Fruit fly (Drosophila melanogaster) whole organism, embryonic: ENCODE results near the gene Arpc4.

Experiments used
- Abd-B ChIP-seq: fragments of 200-800 bp; sonication (Bioruptor generic); optimal IDR thresholded peaks from 2 replicates; lab custom pipeline; 2018; ENCODE audit warnings: missing biosample characterization, mild to moderate bottlenecking, missing genetic modification characterization, moderate library complexity
- Ada2b ChIP-seq: fragments of 200-800 bp; sonication (Bioruptor generic); IDR thresholded peaks from 2 replicates; pipeline ENCODE4 v1.3.6; 2022; ENCODE audit warnings: missing biosample characterization, missing genetic modification characterization
- C15 ChIP-seq: fragments of 200-800 bp; sonication (Bioruptor generic); IDR thresholded peaks from 3 replicates; pipeline ENCODE4 v1.3.6; 2022; ENCODE audit warnings: missing biosample characterization, missing genetic modification characterization
- CG10321 ChIP-seq: fragments of 200-800 bp; sonication (Bioruptor generic); IDR thresholded peaks from 2 replicates; pipeline ENCODE4 v1.3.6; 2022; ENCODE audit warnings: missing biosample characterization, missing genetic modification characterization
- CG11398 ChIP-seq: fragments of 200-800 bp; sonication (Bioruptor generic); optimal IDR thresholded peaks from 2 replicates; lab custom pipeline; 2016; ENCODE audit warnings: missing biosample characterization, missing genetic modification characterization
- CG12744 ChIP-seq: fragments of 200-800 bp; sonication (Bioruptor generic); optimal IDR thresholded peaks from 2 replicates; lab custom pipeline; 2016; ENCODE audit warnings: missing biosample characterization, missing genetic modification characterization
- CG14860 ChIP-seq: fragments of 200-800 bp; sonication (Bioruptor generic); IDR thresholded peaks from 3 replicates; pipeline ENCODE4 v1.3.6; 2022; ENCODE audit warnings: missing biosample characterization, missing genetic modification characterization; ENCODE audit not compliant: partially characterized antibody
- CG1529 ChIP-seq: fragments of 200-800 bp; sonication (Bioruptor generic); optimal IDR thresholded peaks from 3 replicates; lab custom pipeline; 2018; ENCODE audit warnings: missing biosample characterization, missing genetic modification characterization
- CG1602 ChIP-seq: fragments of 200-800 bp; sonication (Bioruptor generic); optimal IDR thresholded peaks from 3 replicates; lab custom pipeline; 2016; ENCODE audit warnings: missing biosample characterization, missing genetic modification characterization
- CG17829 ChIP-seq: fragments of 200-800 bp; optimal IDR thresholded peaks from 2 replicates; lab custom pipeline; 2019; ENCODE audit warnings: missing biosample characterization, mild to moderate bottlenecking, missing genetic modification characterization, moderate library complexity
- CG18011 ChIP-seq: fragments of 200-800 bp; sonication (Bioruptor generic); optimal IDR thresholded peaks from 2 replicates; lab custom pipeline; 2017; ENCODE audit warnings: missing biosample characterization, missing genetic modification characterization, mild to moderate bottlenecking, moderate library complexity, missing genotype
- CG18599 ChIP-seq: fragments of 200-800 bp; sonication (Bioruptor generic); optimal IDR thresholded peaks from 3 replicates; lab custom pipeline; 2017; ENCODE audit warnings: missing biosample characterization, missing genetic modification characterization, mild to moderate bottlenecking, moderate library complexity, missing genetic modification reagents
- CG3281 ChIP-seq: fragments of 200-800 bp; sonication (Bioruptor generic); optimal IDR thresholded peaks from 3 replicates; lab custom pipeline; 2017; ENCODE audit warnings: missing biosample characterization, mild to moderate bottlenecking, missing genetic modification characterization
- CG3407 ChIP-seq: fragments of 200-800 bp; sonication (Bioruptor generic); optimal IDR thresholded peaks from 2 replicates; lab custom pipeline; 2018; ENCODE audit warnings: missing biosample characterization, mild to moderate bottlenecking, missing genetic modification characterization
- CG43689 ChIP-seq: fragments of 200-800 bp; sonication (Bioruptor generic); IDR thresholded peaks from 2 replicates; pipeline ENCODE4 v1.3.6; 2022; ENCODE audit warnings: missing biosample characterization, missing genetic modification characterization
- CG7357 ChIP-seq: fragments of 200-800 bp; sonication (Bioruptor generic); IDR thresholded peaks from 3 replicates; pipeline ENCODE4 v1.3.6; 2022; ENCODE audit warnings: missing biosample characterization, missing genetic modification characterization
- CG8281 ChIP-seq: fragments of 200-800 bp; sonication (Bioruptor generic); optimal IDR thresholded peaks from 2 replicates; lab custom pipeline; 2018; ENCODE audit warnings: missing biosample characterization, mild to moderate bottlenecking, missing genetic modification characterization, moderate library complexity
- Dbx ChIP-seq: fragments of 200-800 bp; sonication (Bioruptor generic); IDR thresholded peaks from 3 replicates; pipeline ENCODE4 v1.3.6; 2022; ENCODE audit warnings: missing biosample characterization, missing genetic modification characterization
- Dp ChIP-seq: fragments of 200-800 bp; sonication (Bioruptor generic); optimal IDR thresholded peaks from 2 replicates; lab custom pipeline; 2018; ENCODE audit warnings: missing biosample characterization, mild to moderate bottlenecking, missing genetic modification characterization, moderate library complexity
- Hey ChIP-seq: fragments of 200-800 bp; sonication (Bioruptor generic); optimal IDR thresholded peaks from 3 replicates; lab custom pipeline; 2018; ENCODE audit warnings: missing biosample characterization, mild to moderate bottlenecking, missing genetic modification characterization
- Hmx ChIP-seq: fragments of 200-800 bp; sonication (Bioruptor generic); optimal IDR thresholded peaks from 2 replicates; lab custom pipeline; 2016; ENCODE audit warnings: missing biosample characterization, missing genetic modification characterization
- Hr51 ChIP-seq, 2 experiments: fragments of 200-800 bp; sonication (Bioruptor generic); optimal IDR thresholded peaks; 2 replicates in 1 of 2; 3 replicates in 1 of 2; lab custom pipeline; 2016 to 2018; ENCODE audit warnings: missing biosample characterization in 2 of 2, missing genetic modification characterization in 2 of 2, mild to moderate bottlenecking in 1 of 2, moderate library complexity in 1 of 2
- MBD-R2 ChIP-seq: fragments of 200-800 bp; sonication (Bioruptor generic); IDR thresholded peaks from 2 replicates; pipeline ENCODE4 v1.3.6; 2022; ENCODE audit warnings: missing biosample characterization, missing genetic modification characterization
- Max ChIP-seq: fragments of 200-800 bp; sonication (Bioruptor generic); optimal IDR thresholded peaks from 2 replicates; lab custom pipeline; 2016; ENCODE audit warnings: missing biosample characterization, mild to moderate bottlenecking, missing genetic modification characterization
- Myb ChIP-seq: fragments of 200-800 bp; sonication (Bioruptor generic); optimal IDR thresholded peaks from 2 replicates; lab custom pipeline; 2016; ENCODE audit warnings: missing biosample characterization, missing genetic modification characterization
- Side ChIP-seq: fragments of 200-800 bp; sonication (Bioruptor generic); optimal IDR thresholded peaks from 2 replicates; lab custom pipeline; 2016; ENCODE audit warnings: missing biosample characterization, missing genetic modification characterization
- Sin3A ChIP-seq: fragments of >200 bp; optimal IDR thresholded peaks from 2 replicates; lab custom pipeline; 2018
- Six4 ChIP-seq: fragments of 200-800 bp; sonication (Bioruptor generic); optimal IDR thresholded peaks from 2 replicates; lab custom pipeline; 2016; ENCODE audit warnings: missing biosample characterization, missing genetic modification characterization
- amos ChIP-seq: fragments of 200-800 bp; sonication (Bioruptor generic); IDR thresholded peaks from 2 replicates; pipeline ENCODE4 v1.3.6; 2022; ENCODE audit warnings: missing biosample characterization, missing genetic modification characterization; ENCODE audit not compliant: partially characterized antibody
- az2 ChIP-seq: fragments of 200-800 bp; sonication (Bioruptor generic); optimal IDR thresholded peaks from 3 replicates; lab custom pipeline; 2016; ENCODE audit warnings: missing biosample characterization, missing genetic modification characterization
- chm ChIP-seq: fragments of 200-800 bp; sonication (Bioruptor generic); IDR thresholded peaks from 2 replicates; pipeline ENCODE4 v1.3.6; 2022; ENCODE audit warnings: missing biosample characterization, missing genetic modification characterization
- crol ChIP-seq: fragments of 200-800 bp; sonication (Bioruptor generic); IDR thresholded peaks from 2 replicates; pipeline ENCODE4 v1.3.6; 2022; ENCODE audit warnings: missing biosample characterization, missing genetic modification characterization
- esg ChIP-seq: fragments of 200-800 bp; sonication (Bioruptor generic); conservative IDR thresholded peaks from 2 replicates; pipeline ENCODE4 v1.3.6; 2022; ENCODE audit warnings: missing biosample characterization, missing genetic modification characterization
- ftz-f1 ChIP-seq: fragments of 200-800 bp; sonication (Bioruptor generic); optimal IDR thresholded peaks from 2 replicates; lab custom pipeline; 2016; ENCODE audit warnings: missing biosample characterization, missing genetic modification characterization
- gcm2 ChIP-seq: fragments of 200-800 bp; sonication (Bioruptor generic); optimal IDR thresholded peaks from 2 replicates; lab custom pipeline; 2016; ENCODE audit warnings: missing biosample characterization, missing genetic modification characterization
- ind ChIP-seq: fragments of 200-800 bp; sonication (Bioruptor generic); optimal IDR thresholded peaks from 3 replicates; lab custom pipeline; 2016; ENCODE audit warnings: missing biosample characterization, missing genetic modification characterization
- inv ChIP-seq: fragments of 200-800 bp; sonication (Bioruptor generic); IDR thresholded peaks from 2 replicates; pipeline ENCODE4 v1.3.6; 2022; ENCODE audit warnings: missing biosample characterization, missing genetic modification characterization; ENCODE audit not compliant: partially characterized antibody
- kay ChIP-seq: fragments of 200-800 bp; sonication (Bioruptor generic); optimal IDR thresholded peaks from 2 replicates; lab custom pipeline; 2016; ENCODE audit warnings: missing biosample characterization, missing genetic modification characterization
- klu ChIP-seq: fragments of 200-800 bp; sonication (Bioruptor generic); IDR thresholded peaks from 2 replicates; pipeline ENCODE4 v1.3.6; 2022; ENCODE audit warnings: missing biosample characterization, missing genetic modification characterization
- knrl ChIP-seq: fragments of 200-800 bp; sonication (Bioruptor generic); IDR thresholded peaks from 3 replicates; pipeline ENCODE4 v1.3.6; 2022; ENCODE audit warnings: missing biosample characterization, missing genetic modification characterization; ENCODE audit not compliant: partially characterized antibody
- mld ChIP-seq: fragments of 200-800 bp; sonication (Bioruptor generic); IDR thresholded peaks from 3 replicates; pipeline ENCODE4 v1.3.6; 2022; ENCODE audit warnings: missing biosample characterization, missing genetic modification characterization; ENCODE audit not compliant: partially characterized antibody
- nom ChIP-seq: fragments of 200-800 bp; sonication (Bioruptor generic); optimal IDR thresholded peaks from 2 replicates; lab custom pipeline; 2017; ENCODE audit warnings: missing biosample characterization, missing genetic modification characterization, mild to moderate bottlenecking, moderate library complexity, missing genetic modification reagents
- pb ChIP-seq: fragments of 200-800 bp; sonication (Bioruptor generic); optimal IDR thresholded peaks from 3 replicates; lab custom pipeline; 2016; ENCODE audit warnings: missing biosample characterization, missing genetic modification characterization
- peb ChIP-seq: fragments of 200-800 bp; sonication (Bioruptor generic); IDR thresholded peaks from 2 replicates; pipeline ENCODE4 v1.3.6; 2022; ENCODE audit warnings: missing biosample characterization, missing genetic modification characterization
- row ChIP-seq: fragments of 200-800 bp; sonication (Bioruptor generic); IDR thresholded peaks from 3 replicates; pipeline ENCODE4 v1.3.6; 2022; ENCODE audit warnings: missing biosample characterization, missing genetic modification characterization
- shn ChIP-seq: fragments of 200-800 bp; sonication (Bioruptor generic); optimal IDR thresholded peaks from 3 replicates; lab custom pipeline; 2016; ENCODE audit warnings: missing biosample characterization, missing genetic modification characterization
- stc ChIP-seq: fragments of 200-800 bp; sonication (Bioruptor generic); IDR thresholded peaks from 2 replicates; pipeline ENCODE4 v1.3.6; 2022; ENCODE audit warnings: missing biosample characterization, missing genetic modification characterization
- sug ChIP-seq: fragments of 200-800 bp; optimal IDR thresholded peaks from 2 replicates; lab custom pipeline; 2019; ENCODE audit warnings: missing biosample characterization, mild to moderate bottlenecking, missing genetic modification characterization, moderate library complexity
- wek ChIP-seq: fragments of 200-800 bp; sonication (Bioruptor generic); optimal IDR thresholded peaks from 3 replicates; lab custom pipeline; 2018; ENCODE audit warnings: missing biosample characterization, mild to moderate bottlenecking, missing genetic modification characterization, moderate library complexity
- zf30C ChIP-seq: fragments of 200-800 bp; sonication (Bioruptor generic); optimal IDR thresholded peaks from 3 replicates; lab custom pipeline; 2018; ENCODE audit warnings: missing biosample characterization, mild to moderate bottlenecking, missing genetic modification characterization

The Arpc4 gene

DNA sequence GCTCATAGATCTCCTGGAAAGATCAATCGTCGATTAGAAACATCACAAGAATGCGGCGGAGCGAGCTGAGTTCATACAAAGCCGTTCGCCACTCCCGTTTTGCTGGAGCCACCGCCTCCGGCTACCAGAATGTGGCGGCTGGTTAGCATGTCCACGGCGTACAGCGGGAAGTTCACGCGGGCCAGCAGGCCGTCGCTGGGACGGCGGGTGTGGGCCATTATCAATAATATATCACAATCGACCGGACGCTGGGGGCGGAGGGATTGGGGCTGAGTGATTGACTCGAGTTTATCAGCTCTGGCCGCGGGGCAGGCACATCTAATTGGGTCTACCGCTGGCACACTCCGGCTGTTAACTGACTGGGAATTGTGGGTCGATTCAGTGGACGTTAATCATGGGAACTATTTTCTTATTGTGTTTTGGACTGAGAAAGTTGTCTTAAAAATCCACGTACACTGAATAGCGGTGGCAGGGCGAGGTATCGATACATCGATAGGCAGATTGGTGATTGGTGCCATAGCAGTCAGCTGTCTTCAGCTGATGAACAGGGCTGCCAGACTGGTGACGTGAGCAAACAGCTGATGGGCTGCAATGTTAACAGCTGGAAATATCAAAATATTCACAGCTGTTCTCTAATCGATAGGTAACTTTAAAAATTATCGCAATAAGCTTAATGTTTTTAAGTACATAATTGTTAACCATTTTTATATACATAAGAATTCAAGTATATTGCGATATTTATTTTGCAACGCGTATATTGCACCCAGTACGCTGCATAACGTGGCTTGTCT lies 26.3 kb upstream of the Arpc4 start, which contains the start of gene CG9175 (continued):
- TF ChIP-seq az2 (GFP tag; lab: Kevin White, UChicago) (no peak), CG7357 (GFP tag; lab: Robert Waterston, UW) (no peak), knrl (GFP tag; lab: Robert Waterston, UW) (peak; percentile 94), peb (GFP tag; lab: Robert Waterston, UW) (no peak), Ada2b (GFP tag; lab: Robert Waterston, UW) (no peak), CG14860 (GFP tag; lab: Robert Waterston, UW) (peak; percentile 87), esg (GFP tag; lab: Robert Waterston, UW) (no peak), inv (peak; percentile 94), CG10321 (GFP tag; lab: Robert Waterston, UW) (no peak), sug (tag; lab: Kevin White, UChicago) (peak; percentile 62), Max (GFP tag; lab: Kevin White, UChicago) (no peak), Sin3A (lab: Kevin White, UChicago) (peak; percentile 73), nom (GFP tag; lab: Kevin White, UChicago) (no peak), zf30C (GFP tag; lab: Kevin White, UChicago) (no peak), gcm2 (GFP tag; lab: Kevin White, UChicago) (no peak), amos (GFP tag; lab: Robert Waterston, UW) (peak; percentile 98), row (GFP tag; lab: Robert Waterston, UW) (peak; percentile 83), Hr51 (GFP tag; optimal IDR thresholded peaks at IDR 0.05; lab: Kevin White, UChicago) (peak; percentile 2 to 42), Dbx (GFP tag; lab: Robert Waterston, UW) (peak; percentile 56; the same call in 2 of the 3 replicates), klu (GFP tag; lab: Robert Waterston, UW) (no peak), CG12744 (GFP tag; lab: Kevin White, UChicago) (no peak), CG17829 (tag; lab: Kevin White, UChicago) (peak; percentile 74), CG18011 (GFP tag; lab: Kevin White, UChicago) (peak; percentile 100), MBD-R2 (peak; percentile 98), pb (GFP tag; lab: Kevin White, UChicago) (peak; percentile 7), mld (peak; percentile 88), Myb (GFP tag; lab: Kevin White, UChicago) (peak; percentile 68), Hmx (GFP tag; lab: Kevin White, UChicago) (no peak), ftz-f1 (GFP tag; lab: Kevin White, UChicago) (peak; percentile 5), kay (GFP tag; lab: Kevin White, UChicago) (no peak), Hey (tag; lab: Kevin White, UChicago) (no peak), wek (GFP tag; lab: Kevin White, UChicago) (peak; percentile 23), Side (GFP tag; lab: Kevin White, UChicago) (peak; percentile 31), CG3407 (GFP tag; lab: Kevin White, UChicago) (no peak), CG1529 (GFP tag; lab: Kevin White, UChicago) (no peak), C15 (GFP tag; lab: Robert Waterston, UW) (no peak), stc (peak; percentile 35; the same call in 1 of the 2 replicates), Abd-B (GFP tag; lab: Kevin White, UChicago) (no peak), Dp (GFP tag; lab: Kevin White, UChicago) (peak; percentile 61), CG11398 (GFP tag; lab: Kevin White, UChicago) (peak; percentile 5), CG18599 (peak; percentile 32), CG43689 (GFP tag; lab: Robert Waterston, UW) (no peak), CG8281 (tag; lab: Kevin White, UChicago) (no peak), crol (peak; percentile 40), shn (GFP tag; lab: Kevin White, UChicago) (no peak), chm (peak; percentile 41; the same call in 1 of the 2 replicates), ind (GFP tag; lab: Kevin White, UChicago) (peak; percentile 7), CG3281 (GFP tag; lab: Kevin White, UChicago) (no peak), CG1602 (GFP tag; lab: Kevin White, UChicago) (no peak), Six4 (GFP tag; lab: Kevin White, UChicago) (no peak)
